Worm (Caenorhabditis elegans): ENCODE results near the gene osm-7.

DNA sequence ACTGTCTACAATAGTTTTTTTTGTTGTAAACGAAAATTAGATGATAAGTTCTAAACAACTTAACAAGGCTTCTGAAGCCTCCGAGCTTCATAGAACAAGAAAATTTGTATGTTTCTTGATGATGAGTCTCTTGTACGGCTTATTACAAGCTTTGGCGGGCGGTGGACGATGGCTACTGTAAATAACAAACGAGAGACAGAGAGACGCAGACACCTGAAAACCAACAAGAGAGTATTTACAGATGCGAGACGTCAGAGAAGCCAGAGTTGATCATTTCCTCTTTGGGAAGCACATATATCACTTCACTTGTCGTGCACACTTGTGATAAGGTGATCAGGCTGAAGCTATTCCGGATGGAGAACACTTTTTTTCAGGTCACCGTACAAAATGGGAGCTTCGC lies 45.1 kb upstream of the osm-7 start:
- TF ChIP-seq lsy-2 (tag; optimal IDR thresholded peaks at IDR 0.05) (no peak), nhr-76 (tag; optimal IDR thresholded peaks at IDR 0.05) (no peak), ztf-11 (tag; optimal IDR thresholded peaks at IDR 0.05) (no peak), nhr-12 (tag; optimal IDR thresholded peaks at IDR 0.05) (no peak), unc-62 (GFP tag; optimal IDR thresholded peaks at IDR 0.05) (no peak)

Measured in whole organism, mixed stage, embryonic.